Worm (Caenorhabditis elegans) whole organism, L2 larva: Measurements from ENCODE around the gene gar-1.

ENCODE experiments used
- zag-1 ChIP-seq: fragments of 150-350 bp; optimal IDR thresholded peaks from 2 replicates; lab custom pipeline; 2014; ENCODE audit warnings: missing biosample characterization, missing genetic modification characterization
- ztf-11 ChIP-seq: sonication (generic microtip); optimal IDR thresholded peaks from 2 replicates; lab custom pipeline; 2017; ENCODE audit warnings: missing biosample characterization, missing genetic modification characterization

ce11 chrX:6456567-6456966, 28.1 kb downstream of the gar-1 start, which contains the start of gene pept-1:
- TF ChIP-seq zag-1 (tag; lab: Kevin White, UChicago) (no peak), ztf-11 (tag; lab: Kevin White, UChicago) (no peak)
